Fruit fly (Drosophila melanogaster) whole organism, embryonic: ENCODE data around the gene Mdh2.

Experiments used
- Abd-B ChIP-seq: fragments of 200-800 bp; sonication (Bioruptor generic); optimal IDR thresholded peaks from 2 replicates; lab custom pipeline; 2018; ENCODE audit warnings: missing biosample characterization, mild to moderate bottlenecking, missing genetic modification characterization, moderate library complexity
- Ada2b ChIP-seq: fragments of 200-800 bp; sonication (Bioruptor generic); IDR thresholded peaks from 2 replicates; pipeline ENCODE4 v1.3.6; 2022; ENCODE audit warnings: missing biosample characterization, missing genetic modification characterization
- Atf-2 ChIP-seq: fragments of 200-800 bp; sonication (Bioruptor generic); optimal IDR thresholded peaks from 2 replicates; lab custom pipeline; 2016; ENCODE audit warnings: missing biosample characterization, missing genetic modification characterization
- CG10147 ChIP-seq: fragments of 200-800 bp; sonication (Bioruptor generic); optimal IDR thresholded peaks from 2 replicates; lab custom pipeline; 2019; ENCODE audit warnings: missing biosample characterization, mild to moderate bottlenecking, missing genetic modification characterization, moderate library complexity
- CG10543 ChIP-seq: fragments of 200-800 bp; sonication (Bioruptor generic); optimal IDR thresholded peaks from 3 replicates; lab custom pipeline; 2017; ENCODE audit warnings: missing biosample characterization, mild to moderate bottlenecking, missing genetic modification characterization, moderate library complexity
- CG11560 ChIP-seq: fragments of 200-800 bp; sonication (Bioruptor generic); IDR thresholded peaks from 3 replicates; pipeline ENCODE4 v1.3.6; 2022; ENCODE audit warnings: missing biosample characterization, missing genetic modification characterization
- CG11723 ChIP-seq: fragments of 200-800 bp; sonication (Bioruptor generic); optimal IDR thresholded peaks from 2 replicates; lab custom pipeline; 2017; ENCODE audit warnings: missing biosample characterization, mild to moderate bottlenecking, missing genetic modification characterization
- CG13894 ChIP-seq: fragments of 200-800 bp; sonication (Bioruptor generic); optimal IDR thresholded peaks from 3 replicates; lab custom pipeline; 2018; ENCODE audit warnings: missing biosample characterization, mild to moderate bottlenecking, missing genetic modification characterization, moderate library complexity
- CG14667 ChIP-seq: fragments of 200-800 bp; sonication (Bioruptor generic); IDR thresholded peaks from 2 replicates; pipeline ENCODE4 v1.3.6; 2022; ENCODE audit warnings: missing biosample characterization, missing genetic modification characterization
- CG14965 ChIP-seq: fragments of 200-800 bp; sonication (Bioruptor generic); optimal IDR thresholded peaks from 2 replicates; lab custom pipeline; 2016; ENCODE audit warnings: missing biosample characterization, missing genetic modification characterization, borderline replicate concordance
- CG15514 ChIP-seq: fragments of 200-800 bp; sonication (Bioruptor generic); optimal IDR thresholded peaks from 3 replicates; lab custom pipeline; 2017; ENCODE audit warnings: missing biosample characterization, missing genetic modification characterization, mild to moderate bottlenecking, moderate library complexity, missing genetic modification reagents
- CG15601 ChIP-seq: fragments of 200-800 bp; sonication (Bioruptor generic); optimal IDR thresholded peaks from 3 replicates; lab custom pipeline; 2019; ENCODE audit warnings: missing biosample characterization, mild to moderate bottlenecking, missing genetic modification characterization, moderate library complexity
- CG1602 ChIP-seq: fragments of 200-800 bp; sonication (Bioruptor generic); optimal IDR thresholded peaks from 3 replicates; lab custom pipeline; 2016; ENCODE audit warnings: missing biosample characterization, missing genetic modification characterization
- CG1647 ChIP-seq: fragments of 200-800 bp; sonication (Bioruptor generic); optimal IDR thresholded peaks from 3 replicates; lab custom pipeline; 2016; ENCODE audit warnings: missing biosample characterization, missing genetic modification characterization
- CG18619 ChIP-seq: fragments of 200-800 bp; sonication (Bioruptor generic); optimal IDR thresholded peaks from 3 replicates; lab custom pipeline; 2017; ENCODE audit warnings: missing biosample characterization, mild to moderate bottlenecking, missing genetic modification characterization
- CG2120 ChIP-seq: fragments of 200-800 bp; sonication (Bioruptor generic); optimal IDR thresholded peaks from 3 replicates; lab custom pipeline; 2016; ENCODE audit warnings: missing biosample characterization, missing genetic modification characterization
- CG30431 ChIP-seq: fragments of 200-800 bp; sonication (Bioruptor generic); optimal IDR thresholded peaks from 2 replicates; lab custom pipeline; 2017; ENCODE audit warnings: missing biosample characterization, missing genetic modification characterization
- CG3065 ChIP-seq: fragments of 200-800 bp; sonication (Bioruptor generic); optimal IDR thresholded peaks from 2 replicates; lab custom pipeline; 2016; ENCODE audit warnings: missing biosample characterization, missing genetic modification characterization
- CG32772 ChIP-seq: fragments of 200-800 bp; sonication (Bioruptor generic); IDR thresholded peaks from 2 replicates; pipeline ENCODE4 v1.3.6; 2022; ENCODE audit warnings: missing biosample characterization, missing genetic modification characterization
- CG34422 ChIP-seq: fragments of 200-800 bp; sonication (Bioruptor generic); IDR thresholded peaks from 3 replicates; pipeline ENCODE4 v1.3.6; 2022; ENCODE audit warnings: missing biosample characterization, missing genetic modification characterization
- CG6765 ChIP-seq: fragments of 200-800 bp; sonication (Bioruptor generic); optimal IDR thresholded peaks from 3 replicates; lab custom pipeline; 2017; ENCODE audit warnings: missing biosample characterization, mild to moderate bottlenecking, missing genetic modification characterization
- CG9876 ChIP-seq: fragments of 200-800 bp; sonication (Bioruptor generic); optimal IDR thresholded peaks from 2 replicates; lab custom pipeline; 2016; ENCODE audit warnings: missing biosample characterization, missing genetic modification characterization
- CTCF ChIP-seq: fragments of 200-800 bp; sonication (Bioruptor generic); optimal IDR thresholded peaks from 2 replicates; lab custom pipeline; 2017; ENCODE audit warnings: missing biosample characterization, mild to moderate bottlenecking, missing genetic modification characterization, moderate library complexity
- GATAe ChIP-seq: fragments of 200-800 bp; sonication (Bioruptor generic); conservative IDR thresholded peaks from 2 replicates; pipeline ENCODE4 v1.3.6; 2022; ENCODE audit warnings: missing biosample characterization, missing genetic modification characterization
- Gug ChIP-seq: fragments of 200-800 bp; sonication (Bioruptor generic); IDR thresholded peaks from 4 replicates; pipeline ENCODE4 v1.3.6; 2022; ENCODE audit warnings: missing biosample characterization, missing genetic modification characterization
- HmgZ ChIP-seq: fragments of 200-800 bp; sonication (Bioruptor generic); optimal IDR thresholded peaks from 2 replicates; lab custom pipeline; 2018; ENCODE audit warnings: missing biosample characterization, mild to moderate bottlenecking, missing genetic modification characterization
- Hr39 ChIP-seq: fragments of >200 bp; optimal IDR thresholded peaks from 2 replicates; lab custom pipeline; 2017
- Hr51 ChIP-seq, 2 experiments: fragments of 200-800 bp; sonication (Bioruptor generic); optimal IDR thresholded peaks; 2 replicates in 1 of 2; 3 replicates in 1 of 2; lab custom pipeline; 2016 to 2018; ENCODE audit warnings: missing biosample characterization in 2 of 2, missing genetic modification characterization in 2 of 2, mild to moderate bottlenecking in 1 of 2, moderate library complexity in 1 of 2
- Optix ChIP-seq: fragments of 200-800 bp; sonication (Bioruptor generic); IDR thresholded peaks from 3 replicates; pipeline ENCODE4 v1.3.6; 2022; ENCODE audit warnings: missing biosample characterization, missing genetic modification characterization
- Ptx1 ChIP-seq: fragments of 200-800 bp; sonication (Bioruptor generic); IDR thresholded peaks from 2 replicates; pipeline ENCODE4 v1.3.6; 2022; ENCODE audit warnings: missing biosample characterization, missing genetic modification characterization
- Six4 ChIP-seq: fragments of 200-800 bp; sonication (Bioruptor generic); optimal IDR thresholded peaks from 2 replicates; lab custom pipeline; 2016; ENCODE audit warnings: missing biosample characterization, missing genetic modification characterization
- al ChIP-seq: fragments of 200-800 bp; sonication (Bioruptor generic); IDR thresholded peaks from 2 replicates; pipeline ENCODE4 v1.3.6; 2022; ENCODE audit warnings: missing biosample characterization, missing genetic modification characterization
- bab2 ChIP-seq: fragments of 200-800 bp; sonication (Bioruptor generic); optimal IDR thresholded peaks from 2 replicates; lab custom pipeline; 2016; ENCODE audit warnings: missing biosample characterization, missing genetic modification characterization
- bbx ChIP-seq: fragments of 200-800 bp; sonication (Bioruptor generic); IDR thresholded peaks from 2 replicates; pipeline ENCODE4 v1.3.6; 2022; ENCODE audit warnings: missing biosample characterization, missing genetic modification characterization; ENCODE audit not compliant: partially characterized antibody
- bowl ChIP-seq: fragments of 200-800 bp; sonication (Bioruptor generic); IDR thresholded peaks from 2 replicates; pipeline ENCODE4 v1.3.6; 2022; ENCODE audit warnings: missing biosample characterization, missing genetic modification characterization
- cad ChIP-seq: fragments of >200 bp; optimal IDR thresholded peaks from 2 replicates; lab custom pipeline; 2017; ENCODE audit warnings: missing biosample characterization, missing genetic modification characterization
- chinmo ChIP-seq: fragments of 200-800 bp; sonication (Bioruptor generic); IDR thresholded peaks from 4 replicates; pipeline ENCODE4 v1.3.6; 2022; ENCODE audit warnings: missing biosample characterization, missing genetic modification characterization; ENCODE audit not compliant: partially characterized antibody
- dati ChIP-seq: fragments of 200-800 bp; sonication (Bioruptor generic); IDR thresholded peaks from 2 replicates; pipeline ENCODE4 v1.3.6; 2022; ENCODE audit warnings: missing biosample characterization, missing genetic modification characterization
- gcm ChIP-seq: fragments of 200-800 bp; sonication (Bioruptor generic); optimal IDR thresholded peaks from 2 replicates; lab custom pipeline; 2019; ENCODE audit warnings: missing biosample characterization, mild to moderate bottlenecking, missing genetic modification characterization, moderate library complexity
- gro ChIP-seq: fragments of 200-800 bp; sonication (Bioruptor generic); optimal IDR thresholded peaks from 2 replicates; lab custom pipeline; 2016; ENCODE audit warnings: missing biosample characterization, missing genetic modification characterization
- gsb ChIP-seq: fragments of 200-800 bp; sonication (Bioruptor generic); IDR thresholded peaks from 2 replicates; pipeline ENCODE4 v1.3.6; 2022; ENCODE audit warnings: missing biosample characterization, missing genetic modification characterization
- hth ChIP-seq: fragments of >200 bp; optimal IDR thresholded peaks from 2 replicates; lab custom pipeline; 2017; ENCODE audit warnings: inconsistent platforms
- knrl ChIP-seq: fragments of 200-800 bp; sonication (Bioruptor generic); IDR thresholded peaks from 3 replicates; pipeline ENCODE4 v1.3.6; 2022; ENCODE audit warnings: missing biosample characterization, missing genetic modification characterization; ENCODE audit not compliant: partially characterized antibody
- lbe ChIP-seq: fragments of 200-800 bp; sonication (Bioruptor generic); optimal IDR thresholded peaks from 2 replicates; lab custom pipeline; 2016; ENCODE audit warnings: missing biosample characterization, mild to moderate bottlenecking, missing genetic modification characterization
- lola ChIP-seq, 3 experiments: fragments of >200 bp in 2 of 3; fragments of 200-800 bp in 1 of 3; sonication (Bioruptor generic) in 1 of 3; optimal IDR thresholded peaks; 2 replicates each; lab custom pipeline; 2017 to 2019; ENCODE audit warnings: missing biosample characterization in 3 of 3, missing genetic modification characterization in 3 of 3, mild to moderate bottlenecking in 1 of 3, moderate library complexity in 1 of 3
- nau ChIP-seq: fragments of 200-800 bp; sonication (Bioruptor generic); optimal IDR thresholded peaks from 3 replicates; lab custom pipeline; 2017; ENCODE audit warnings: missing biosample characterization, mild to moderate bottlenecking, missing genetic modification characterization, missing genetic modification reagents
- sr ChIP-seq: fragments of 200-800 bp; sonication (Bioruptor generic); IDR thresholded peaks from 3 replicates; pipeline ENCODE4 v1.3.6; 2022; ENCODE audit warnings: missing biosample characterization, missing genetic modification characterization
- sug ChIP-seq: fragments of 200-800 bp; optimal IDR thresholded peaks from 2 replicates; lab custom pipeline; 2019; ENCODE audit warnings: missing biosample characterization, mild to moderate bottlenecking, missing genetic modification characterization, moderate library complexity
- twi ChIP-seq: fragments of 200-800 bp; optimal IDR thresholded peaks from 2 replicates; lab custom pipeline; 2019; ENCODE audit warnings: missing biosample characterization, mild to moderate bottlenecking, missing genetic modification characterization, moderate library complexity
- usp ChIP-seq: fragments of >200 bp; optimal IDR thresholded peaks from 2 replicates; lab custom pipeline; 2017; ENCODE audit warnings: missing biosample characterization, missing genetic modification characterization
- vnd ChIP-seq: fragments of 200-800 bp; sonication (Bioruptor generic); IDR thresholded peaks from 3 replicates; pipeline ENCODE4 v1.3.6; 2022; ENCODE audit warnings: missing biosample characterization, missing genetic modification characterization; ENCODE audit not compliant: partially characterized antibody
- zfh2 ChIP-seq: fragments of 200-800 bp; sonication (Bioruptor generic); optimal IDR thresholded peaks from 2 replicates; lab custom pipeline; 2016; ENCODE audit warnings: missing biosample characterization, missing genetic modification characterization

The Mdh2 gene

dm6 chr3R:18223434-18223833 is 2.8 kb upstream of the Mdh2 start, which contains the start of the genes mTerf5 and Non3 (continued):
- TF ChIP-seq CG2120 (peak; percentile 63), Gug (GFP tag; lab: Robert Waterston, UW) (peak; percentile 56; the same call in 2 of the 4 replicates), cad (no peak), CG9876 (no peak), CG13894 (tag; lab: Kevin White, UChicago) (peak; percentile 47), CG34422 (GFP tag; lab: Robert Waterston, UW) (peak; percentile 77), zfh2 (GFP tag; lab: Kevin White, UChicago) (peak; percentile 45), dati (GFP tag; lab: Robert Waterston, UW) (no peak), gsb (no peak), CG30431 (GFP tag; lab: Kevin White, UChicago) (peak; percentile 12), CTCF (no peak), sr (GFP tag; lab: Robert Waterston, UW) (no peak), Ada2b (GFP tag; lab: Robert Waterston, UW) (peak; percentile 58), Ptx1 (GFP tag; lab: Robert Waterston, UW) (peak; percentile 59), Optix (GFP tag; lab: Robert Waterston, UW) (peak; percentile 37; the same call in 1 of the 3 replicates), CG11723 (GFP tag; lab: Kevin White, UChicago) (peak; percentile 21), CG11560 (tag; lab: Robert Waterston, UW) (no peak), HmgZ (peak; percentile 55), bab2 (peak; percentile 38), gcm (GFP tag; lab: Kevin White, UChicago) (peak; percentile 73), sug (tag; lab: Kevin White, UChicago) (peak; percentile 62), Six4 (GFP tag; lab: Kevin White, UChicago) (peak; percentile 51), CG15514 (peak; percentile 62), CG1647 (GFP tag; lab: Kevin White, UChicago) (no peak), al (GFP tag; lab: Robert Waterston, UW) (0 out of 2 replicates have a peak, but pooled peaks have one; percentile 22), CG14965 (GFP tag; lab: Kevin White, UChicago) (no peak), nau (GFP tag; lab: Kevin White, UChicago) (no peak), CG18619 (peak; percentile 9), CG10543 (GFP tag; lab: Kevin White, UChicago) (peak; percentile 33), usp (GFP tag; lab: Kevin White, UChicago) (no peak), CG3065 (GFP tag; lab: Kevin White, UChicago) (peak; percentile 21), CG14667 (GFP tag; lab: Robert Waterston, UW) (no peak), CG15601 (tag; lab: Kevin White, UChicago) (peak; percentile 54), Hr39 (lab: Kevin White, UChicago) (no peak), twi (peak; percentile 40), GATAe (GFP tag; lab: Robert Waterston, UW) (no peak), knrl (peak; percentile 92), CG1602 (peak; percentile 41), Atf-2 (GFP tag; lab: Kevin White, UChicago) (no peak), CG6765 (no peak), lbe (GFP tag; lab: Kevin White, UChicago) (peak; percentile 51), vnd (GFP tag; lab: Robert Waterston, UW) (peak; percentile 86), CG10147 (GFP tag; lab: Kevin White, UChicago) (peak; percentile 68), hth (lab: Kevin White, UChicago) (no peak), bowl (GFP tag; lab: Robert Waterston, UW) (no peak), lola (GFP tag; optimal IDR thresholded peaks at IDR 0.05; lab: Kevin White, UChicago) (peak in 1 of 3 experiments; percentile 61), chinmo (GFP tag; lab: Robert Waterston, UW) (peak; percentile 91; the same call in 3 of the 4 replicates), Abd-B (GFP tag; lab: Kevin White, UChicago) (no peak), bbx (GFP tag; lab: Robert Waterston, UW) (peak; percentile 72; the same call in 1 of the 2 replicates), CG32772 (GFP tag; lab: Robert Waterston, UW) (0 out of 2 replicates have a peak, but pooled peaks have one; percentile 15), gro (GFP tag; lab: Kevin White, UChicago) (no peak), Hr51 (GFP tag; optimal IDR thresholded peaks at IDR 0.05; lab: Kevin White, UChicago) (peak in 1 of 2 experiments; percentile 46)
